Worm (Caenorhabditis elegans) whole organism, midembryonic: Measurements from ENCODE around the gene gst-28.
"Not testable (repeated sequence)": the region's sequence is repeated elsewhere in the genome, so short reads cannot be mapped to it uniquely, and the experiment has no call there.

Experiments
- T22C8.4 ChIP-seq: fragments of 200-800 bp; sonication (Bioruptor generic); IDR thresholded peaks from 2 replicates; pipeline ENCODE4 v1.3.6; 2022; ENCODE audit warnings: missing genetic modification characterization, missing compliant biosample characterization
- cog-1 ChIP-seq: sonication (generic microtip); optimal IDR thresholded peaks from 2 replicates; lab custom pipeline; 2016; ENCODE audit warnings: missing genetic modification characterization, missing compliant biosample characterization
- flt-1 ChIP-seq: fragments of 200-800 bp; sonication (Bioruptor generic); IDR thresholded peaks from 2 replicates; pipeline ENCODE4 v1.3.6; 2022; ENCODE audit warnings: missing genetic modification characterization, missing compliant biosample characterization
- klf-2 ChIP-seq: fragments of 200-800 bp; sonication (Bioruptor generic); conservative IDR thresholded peaks from 2 replicates; pipeline ENCODE4 v1.3.6; 2022; ENCODE audit warnings: missing genetic modification reagents, missing genetic modification characterization, missing compliant biosample characterization
- med-1 ChIP-seq: sonication (generic microtip); optimal IDR thresholded peaks from 2 replicates; lab custom pipeline; 2017; ENCODE audit warnings: missing genetic modification characterization, mild to moderate bottlenecking, missing compliant biosample characterization, antibody characterized with exemption, missing genetic modification reagents; ENCODE audit not compliant: insufficient read depth
- ref-1 ChIP-seq: fragments of 200-800 bp; sonication (Bioruptor generic); conservative IDR thresholded peaks from 2 replicates; pipeline ENCODE4 v1.3.6; 2022; ENCODE audit warnings: missing genetic modification reagents, missing genetic modification characterization, missing compliant biosample characterization
- tab-1 ChIP-seq: fragments of 200-800 bp; sonication (Bioruptor generic); IDR thresholded peaks from 2 replicates; pipeline ENCODE4 v1.3.6; 2022; ENCODE audit warnings: missing genetic modification characterization, missing compliant biosample characterization
- ztf-23 ChIP-seq: fragments of 200-800 bp; sonication (Bioruptor generic); IDR thresholded peaks from 2 replicates; pipeline ENCODE4 v1.3.6; 2022; ENCODE audit warnings: missing genetic modification reagents, missing genetic modification characterization, missing compliant biosample characterization
- ztf-29 ChIP-seq: fragments of 200-800 bp; sonication (Bioruptor generic); IDR thresholded peaks from 2 replicates; pipeline ENCODE4 v1.3.6; 2022; ENCODE audit warnings: missing genetic modification reagents, missing genetic modification characterization, missing compliant biosample characterization

Gene gst-28

ce11 chrII:15158364-15158763 lies 9.0 kb downstream of the gst-28 start:
- no peak for TF ChIP-seq ztf-29 (GFP tag; lab: Robert Waterston, UW)
- no peak for TF ChIP-seq ztf-23 (GFP tag; lab: Robert Waterston, UW)
- TF ChIP-seq flt-1 (GFP tag; lab: Robert Waterston, UW): no peak
- no peak for TF ChIP-seq tab-1

ce11 chrII:15157880-15158279 lies 9.5 kb downstream of the gst-28 start, which contains the start of gene ptr-20:
ptr-20 (plus strand) TSS chrII:15158180.
- TF ChIP-seq T22C8.4 (no peak), med-1 (GFP tag; lab: Kevin White, UChicago) (no peak), ztf-29 (GFP tag; lab: Robert Waterston, UW) (no peak), ref-1 (GFP tag; lab: Robert Waterston, UW) (no peak), cog-1 (tag; lab: Kevin White, UChicago) (no peak), ztf-23 (GFP tag; lab: Robert Waterston, UW) (no peak), klf-2 (GFP tag; lab: Robert Waterston, UW) (no peak)

- TF ChIP-seq T22C8.4 (no peak), klf-2 (GFP tag; lab: Robert Waterston, UW) (no peak), cog-1 (tag; lab: Kevin White, UChicago) (no peak)
Measured at ce11 chrII:15148442-15148841, 18.9 kb downstream of the gst-28 start.

ce11 chrII:15145594-15145993 lies 21.8 kb downstream of the gst-28 start, which contains the start of gene Y53F4B.27:
Y53F4B.27 (plus strand) TSS chrII:15145894.
- no peak for TF ChIP-seq T22C8.4

ce11 chrII:15143729-15144128 lies 23.6 kb downstream of the gst-28 start:
- TF ChIP-seq tab-1: no peak
- no peak for TF ChIP-seq ztf-23 (GFP tag; lab: Robert Waterston, UW)
- no peak for TF ChIP-seq med-1 (GFP tag; lab: Kevin White, UChicago)
- no peak for TF ChIP-seq flt-1 (GFP tag; lab: Robert Waterston, UW)
- no peak for TF ChIP-seq ztf-29 (GFP tag; lab: Robert Waterston, UW)

ce11 chrII:15140881-15141280 lies 26.5 kb downstream of the gst-28 start, which contains the start of gene Y53F4B.26:
Y53F4B.26 (minus strand) TSS chrII:15140981.
- not testable (repeated sequence) for TF ChIP-seq tab-1; ztf-23 (GFP tag; lab: Robert Waterston, UW); klf-2 (GFP tag; lab: Robert Waterston, UW)

- no peak for TF ChIP-seq ref-1 (GFP tag; lab: Robert Waterston, UW)
- TF ChIP-seq ztf-23 (GFP tag; lab: Robert Waterston, UW): no peak
- TF ChIP-seq T22C8.4: no peak
- no peak for TF ChIP-seq flt-1 (GFP tag; lab: Robert Waterston, UW)
- TF ChIP-seq cog-1 (tag; lab: Kevin White, UChicago): no peak
- no peak for TF ChIP-seq tab-1
- TF ChIP-seq med-1 (GFP tag; lab: Kevin White, UChicago): no peak
- TF ChIP-seq ztf-29 (GFP tag; lab: Robert Waterston, UW): no peak
- no peak for TF ChIP-seq klf-2 (GFP tag; lab: Robert Waterston, UW)
Measured at ce11 chrII:15135886-15136285, 31.5 kb downstream of the gst-28 start, which contains the start of gene Y53F4B.25. Y53F4B.25 (plus strand) TSS chrII:15136186.

ce11 chrII:15134332-15134731 lies 33.0 kb downstream of the gst-28 start, which contains the start of gene Y53F4B.24:
Y53F4B.24 (minus strand) TSS chrII:15134432.
- TF ChIP-seq ztf-23 (GFP tag; lab: Robert Waterston, UW) (no peak), T22C8.4 (no peak), tab-1 (no peak), ztf-29 (GFP tag; lab: Robert Waterston, UW) (no peak), med-1 (GFP tag; lab: Kevin White, UChicago) (no peak)

- TF ChIP-seq med-1 (GFP tag; lab: Kevin White, UChicago) (no peak), cog-1 (tag; lab: Kevin White, UChicago) (no peak)
Measured at ce11 chrII:15130512-15130911, 36.9 kb downstream of the gst-28 start, which contains the start of gene Y53F4B.62. Y53F4B.62 (minus strand) TSS chrII:15130612.

ce11 chrII:15124193-15124592 lies 43.2 kb downstream of the gst-28 start, which contains the start of gene Y53F4B.23:
Y53F4B.23 (plus strand) TSS chrII:15124504.
- TF ChIP-seq ztf-29 (GFP tag; lab: Robert Waterston, UW) (no peak), tab-1 (no peak), cog-1 (tag; lab: Kevin White, UChicago) (no peak), ztf-23 (GFP tag; lab: Robert Waterston, UW) (no peak), flt-1 (GFP tag; lab: Robert Waterston, UW) (no peak), med-1 (GFP tag; lab: Kevin White, UChicago) (no peak), T22C8.4 (no peak), klf-2 (GFP tag; lab: Robert Waterston, UW) (no peak), ref-1 (GFP tag; lab: Robert Waterston, UW) (no peak)
